In the genomic region with DNA sequence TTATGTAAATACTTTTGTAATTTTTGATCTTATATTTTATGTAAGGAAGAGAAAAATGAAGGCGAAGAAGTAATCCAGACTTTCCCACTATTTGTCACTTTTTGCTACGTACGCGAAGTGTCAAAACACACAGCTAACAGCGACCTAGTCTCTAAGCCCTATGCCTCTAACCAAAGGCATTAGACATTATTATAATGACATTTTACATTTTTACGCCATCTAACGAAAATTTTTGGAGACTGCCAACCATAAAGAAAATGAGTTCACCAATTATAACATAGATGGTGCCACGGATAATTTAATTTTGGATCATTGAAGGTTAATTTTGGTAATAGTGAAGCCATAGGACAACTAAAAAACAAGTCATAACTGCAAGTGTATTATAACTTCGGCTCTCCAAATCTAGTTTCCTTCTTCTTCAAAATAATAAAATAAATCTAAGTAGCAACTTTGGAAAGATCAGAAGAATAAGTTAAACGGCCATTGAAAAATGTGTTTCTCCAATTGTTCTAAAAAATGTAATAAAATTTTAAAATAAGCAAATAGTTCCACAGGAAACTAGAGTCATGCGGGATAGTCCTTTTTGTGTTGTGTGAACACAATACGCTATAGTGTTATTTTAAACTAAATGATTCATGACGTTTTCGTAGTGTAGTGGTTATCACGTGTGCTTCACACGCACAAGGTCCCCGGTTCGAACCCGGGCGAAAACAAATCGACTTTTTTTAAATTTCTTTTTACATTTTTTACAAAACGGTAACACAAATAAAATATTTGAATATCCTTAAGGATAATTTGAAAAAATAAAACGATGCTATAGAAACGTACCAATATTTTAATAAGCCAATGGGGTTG, we compare ENCODE assay signal across 1 fruit fly cellular context.
TF ChIP-seq lines count a peak whose summit lies in the region.

No protein-coding gene starts in this region.

TF ChIP-seq in whole organism, embryonic, 481 proteins besides CTCF, POLR2A, EP300 and RAD21 (continued from another document):
- TF ChIP-seq unc-4 (GFP tag; IDR thresholded peaks at IDR 0.05; lab: Robert Waterston, UW; ENCODE audit: partially characterized antibody) (peak; percentile 47; the same call in 1 of the 2 replicates), Dip2 (GFP tag; IDR thresholded peaks at IDR 0.05; lab: Robert Waterston, UW) (peak; percentile 96), CG12769 (tag; optimal IDR thresholded peaks at IDR 0.05; lab: Kevin White, UChicago) (peak; percentile 48), CG34422 (GFP tag; IDR thresholded peaks at IDR 0.05; lab: Robert Waterston, UW) (peak; percentile 24; the same call in 1 of the 3 replicates), ERR (GFP tag; optimal IDR thresholded peaks at IDR 0.05; lab: Kevin White, UChicago) (peak; percentile 27), CG3281 (GFP tag; optimal IDR thresholded peaks at IDR 0.05; lab: Kevin White, UChicago) (peak; percentile 36), CG9609 (GFP tag; optimal IDR thresholded peaks at IDR 0.05; lab: Kevin White, UChicago) (no peak), knrl (GFP tag; IDR thresholded peaks at IDR 0.05; lab: Robert Waterston, UW; ENCODE audit: partially characterized antibody) (peak; percentile 20; the same call in 1 of the 3 replicates), fd96Cb (tag; optimal IDR thresholded peaks at IDR 0.05; lab: Kevin White, UChicago) (no peak), CG17912 (GFP tag; optimal IDR thresholded peaks at IDR 0.05; lab: Kevin White, UChicago) (peak; percentile 13), Dp (GFP tag; optimal IDR thresholded peaks at IDR 0.05; lab: Kevin White, UChicago) (no peak), Bdp1 (GFP tag; optimal IDR thresholded peaks at IDR 0.05; lab: Kevin White, UChicago) (peak; percentile 97), CG4707 (GFP tag; optimal IDR thresholded peaks at IDR 0.05; lab: Kevin White, UChicago) (no peak), CG2712 (tag; optimal IDR thresholded peaks at IDR 0.05; lab: Kevin White, UChicago) (peak; percentile 12), HLH4C (GFP tag; IDR thresholded peaks at IDR 0.05; lab: Robert Waterston, UW; ENCODE audit: partially characterized antibody) (peak; percentile 80), gem (tag; optimal IDR thresholded peaks at IDR 0.05; lab: Kevin White, UChicago) (peak; percentile 20), Doc3 (GFP tag; IDR thresholded peaks at IDR 0.05; lab: Robert Waterston, UW; ENCODE audit: partially characterized antibody) (0 out of 3 replicates have a peak, but pooled peaks have one; percentile 21), D19A (tag; optimal IDR thresholded peaks at IDR 0.05; lab: Kevin White, UChicago) (peak; percentile 70), Dll (GFP tag; IDR thresholded peaks at IDR 0.05; lab: Robert Waterston, UW; ENCODE audit: partially characterized antibody) (no peak; the same call in 2 of the 4 replicates), Aef1 (GFP tag; IDR thresholded peaks at IDR 0.05; lab: Robert Waterston, UW) (no peak), Hsf (GFP tag; optimal IDR thresholded peaks at IDR 0.05; lab: Kevin White, UChicago) (peak; percentile 20), ase (GFP tag; IDR thresholded peaks at IDR 0.05; lab: Robert Waterston, UW) (0 out of 3 replicates have a peak, but pooled peaks have one; percentile 32), Awh (GFP tag; IDR thresholded peaks at IDR 0.05; lab: Robert Waterston, UW) (0 out of 2 replicates have a peak, but pooled peaks have one; percentile 10), CG30403 (GFP tag; optimal IDR thresholded peaks at IDR 0.05; lab: Kevin White, UChicago) (peak; percentile 39), gt (GFP tag; IDR thresholded peaks at IDR 0.05; lab: Robert Waterston, UW) (no peak), CG7786 (GFP tag; optimal IDR thresholded peaks at IDR 0.05; lab: Kevin White, UChicago) (no peak), sens (GFP tag; lab: Kevin White, UChicago) (peak; percentile 81), nau (GFP tag; optimal IDR thresholded peaks at IDR 0.05; lab: Kevin White, UChicago) (peak; percentile 20), Myb (GFP tag; optimal IDR thresholded peaks at IDR 0.05; lab: Kevin White, UChicago) (peak; percentile 3), Bgb (GFP tag; IDR thresholded peaks at IDR 0.05; lab: Robert Waterston, UW; ENCODE audit: partially characterized antibody) (peak; percentile 51), Dek (tag; optimal IDR thresholded peaks at IDR 0.05; lab: Kevin White, UChicago) (peak; percentile 89), Fer1 (GFP tag; optimal IDR thresholded peaks at IDR 0.05; lab: Kevin White, UChicago) (peak; percentile 50), Kr (GFP tag; optimal IDR thresholded peaks at IDR 0.05; lab: Kevin White, UChicago) (no peak), klu (GFP tag; IDR thresholded peaks at IDR 0.05; lab: Robert Waterston, UW) (no peak), CG34224 (GFP tag; IDR thresholded peaks at IDR 0.05; lab: Robert Waterston, UW; ENCODE audit: partially characterized antibody) (peak; percentile 54; the same call in 2 of the 3 replicates), E2f1 (GFP tag; IDR thresholded peaks at IDR 0.05; lab: Robert Waterston, UW) (0 out of 2 replicates have a peak, but pooled peaks have one; percentile 10), pho (GFP tag; optimal IDR thresholded peaks at IDR 0.05; lab: Kevin White, UChicago) (peak; percentile 12), kah (GFP tag; optimal IDR thresholded peaks at IDR 0.05; lab: Kevin White, UChicago) (no peak), eve (GFP tag; optimal IDR thresholded peaks at IDR 0.05; lab: Kevin White, UChicago) (peak in 1 of 2 experiments; percentile 55), chif (GFP tag; optimal IDR thresholded peaks at IDR 0.05; lab: Kevin White, UChicago) (peak in 1 of 2 experiments; percentile 13), Six4 (GFP tag; optimal IDR thresholded peaks at IDR 0.05; lab: Kevin White, UChicago) (no peak), Hr3 (GFP tag; optimal IDR thresholded peaks at IDR 0.05; lab: Kevin White, UChicago) (peak; percentile 14), CG9932 (GFP tag; IDR thresholded peaks at IDR 0.05; lab: Robert Waterston, UW) (peak; percentile 53), HmgD (GFP tag; optimal IDR thresholded peaks at IDR 0.05; lab: Kevin White, UChicago) (peak; percentile 28), zen (tag; optimal IDR thresholded peaks at IDR 0.05; lab: Kevin White, UChicago) (peak; percentile 43), Antp (GFP tag; optimal IDR thresholded peaks at IDR 0.05; lab: Kevin White, UChicago) (peak; percentile 3), ATbp (GFP tag; optimal IDR thresholded peaks at IDR 0.05; lab: Kevin White, UChicago) (peak; percentile 9), bcd (GFP tag; optimal IDR thresholded peaks at IDR 0.05; lab: Kevin White, UChicago) (no peak), CG11504 (tag; optimal IDR thresholded peaks at IDR 0.05; lab: Kevin White, UChicago) (peak; percentile 4), H2.0 (GFP tag; IDR thresholded peaks at IDR 0.05; lab: Robert Waterston, UW) (no peak), kay (GFP tag; optimal IDR thresholded peaks at IDR 0.05; lab: Kevin White, UChicago) (peak; percentile 28), CG11560 (tag; IDR thresholded peaks at IDR 0.05; lab: Robert Waterston, UW) (no peak), Sin3A (optimal IDR thresholded peaks at IDR 0.05; lab: Kevin White, UChicago) (no peak), CG13296 (GFP tag; optimal IDR thresholded peaks at IDR 0.05; lab: Kevin White, UChicago) (no peak), aop (GFP tag; IDR thresholded peaks at IDR 0.05; lab: Robert Waterston, UW) (no peak), Dbx (GFP tag; IDR thresholded peaks at IDR 0.05; lab: Robert Waterston, UW) (peak; percentile 68), CG7963 (GFP tag; IDR thresholded peaks at IDR 0.05; lab: Robert Waterston, UW; ENCODE audit: partially characterized antibody) (peak; percentile 48), lmd (GFP tag; IDR thresholded peaks at IDR 0.05; lab: Robert Waterston, UW) (peak; percentile 14; the same call in 1 of the 2 replicates), CG32532 (GFP tag; IDR thresholded peaks at IDR 0.05; lab: Robert Waterston, UW) (peak; percentile 62; the same call in 1 of the 2 replicates), Med (GFP tag; lab: Kevin White, UChicago) (peak; percentile 85), MTF-1 (GFP tag; optimal IDR thresholded peaks at IDR 0.05; lab: Kevin White, UChicago; ENCODE audit: borderline replicate concordance) (no peak), CG8924 (tag; optimal IDR thresholded peaks at IDR 0.05; lab: Kevin White, UChicago) (no peak), dpn (GFP tag; optimal IDR thresholded peaks at IDR 0.05; lab: Kevin White, UChicago) (peak; percentile 23 to 27), CG17385 (GFP tag; optimal IDR thresholded peaks at IDR 0.05; lab: Kevin White, UChicago) (no peak), bbx (GFP tag; IDR thresholded peaks at IDR 0.05; lab: Robert Waterston, UW; ENCODE audit: partially characterized antibody) (peak; percentile 70), CG10267 (tag; optimal IDR thresholded peaks at IDR 0.05; lab: Kevin White, UChicago) (peak; percentile 10), pita (GFP tag; optimal IDR thresholded peaks at IDR 0.05; lab: Kevin White, UChicago) (peak; percentile 85), seq (GFP tag; IDR thresholded peaks at IDR 0.05; lab: Robert Waterston, UW) (peak; percentile 11; the same call in 1 of the 2 replicates), CG6854 (GFP tag; optimal IDR thresholded peaks at IDR 0.05; lab: Kevin White, UChicago) (peak; percentile 20), lilli (GFP tag; optimal IDR thresholded peaks at IDR 0.05; lab: Kevin White, UChicago) (peak; percentile 40), Pdp1 (GFP tag; optimal IDR thresholded peaks at IDR 0.05; lab: Kevin White, UChicago) (peak; percentile 25 to 27), CG7556 (GFP tag; optimal IDR thresholded peaks at IDR 0.05; lab: Kevin White, UChicago) (peak; percentile 29), zfh1 (GFP tag; IDR thresholded peaks at IDR 0.05; lab: Robert Waterston, UW) (peak; percentile 63; the same call in 1 of the 3 replicates), Rfx (GFP tag; IDR thresholded peaks at IDR 0.05; lab: Robert Waterston, UW) (peak; percentile 65), maf-S (GFP tag; optimal IDR thresholded peaks at IDR 0.05; lab: Kevin White, UChicago) (peak; percentile 1), CG2199 (GFP tag; IDR thresholded peaks at IDR 0.05; lab: Robert Waterston, UW) (peak; percentile 82), Stat92E (GFP tag; optimal IDR thresholded peaks at IDR 0.05; lab: Kevin White, UChicago) (peak in 1 of 3 experiments; percentile 71), gsb-n (tag; optimal IDR thresholded peaks at IDR 0.05; lab: Kevin White, UChicago) (peak; percentile 23), CG34376 (GFP tag; optimal IDR thresholded peaks at IDR 0.05; lab: Kevin White, UChicago) (peak; percentile 63), ftz-f1 (GFP tag; optimal IDR thresholded peaks at IDR 0.05; lab: Kevin White, UChicago) (peak; percentile 76), Deaf1 (tag; optimal IDR thresholded peaks at IDR 0.05; lab: Kevin White, UChicago) (no peak), NC2α (GFP tag; optimal IDR thresholded peaks at IDR 0.05; lab: Kevin White, UChicago) (no peak), bab2 (GFP tag; optimal IDR thresholded peaks at IDR 0.05; lab: Kevin White, UChicago) (peak; percentile 32), NC2β (GFP tag; optimal IDR thresholded peaks at IDR 0.05; lab: Kevin White, UChicago) (no peak), mam (GFP tag; optimal IDR thresholded peaks at IDR 0.05; lab: Kevin White, UChicago) (peak; percentile 10), vvl (GFP tag; IDR thresholded peaks at IDR 0.05; lab: Robert Waterston, UW) (peak; percentile 38; the same call in 1 of the 2 replicates), bigmax (GFP tag; optimal IDR thresholded peaks at IDR 0.05; lab: Kevin White, UChicago) (peak; percentile 70), CG42726 (GFP tag; IDR thresholded peaks at IDR 0.05; lab: Robert Waterston, UW; ENCODE audit: partially characterized antibody) (peak; percentile 84), NfI (GFP tag; optimal IDR thresholded peaks at IDR 0.05; lab: Kevin White, UChicago) (peak; percentile 13), slbo (GFP tag; IDR thresholded peaks at IDR 0.05; lab: Robert Waterston, UW) (peak; percentile 70)
